Fruit fly (Drosophila melanogaster) whole organism, embryonic: Measurements from ENCODE around the gene mbm.
A peak's percentile ranks its signal among the peaks of the same experiment; 100 is the strongest.

Experiments
- Asciz ChIP-seq: fragments of 200-800 bp; sonication (Bioruptor generic); optimal IDR thresholded peaks from 2 replicates; lab custom pipeline; 2017; ENCODE audit warnings: missing biosample characterization, mild to moderate bottlenecking, missing genetic modification characterization, missing genetic modification reagents
- B-H1 ChIP-seq: fragments of 200-800 bp; sonication (Bioruptor generic); IDR thresholded peaks from 3 replicates; pipeline ENCODE4 v1.3.6; 2022; ENCODE audit warnings: missing biosample characterization, missing genetic modification characterization
- Bdp1 ChIP-seq: fragments of 200-800 bp; sonication (Bioruptor generic); optimal IDR thresholded peaks from 3 replicates; lab custom pipeline; 2016; ENCODE audit warnings: missing biosample characterization, missing genetic modification characterization
- CG10565 ChIP-seq: fragments of 200-800 bp; sonication (Bioruptor generic); optimal IDR thresholded peaks from 3 replicates; lab custom pipeline; 2016; ENCODE audit warnings: missing biosample characterization, mild to moderate bottlenecking, missing genetic modification characterization
- CG12659 ChIP-seq: fragments of 200-800 bp; sonication (Bioruptor generic); optimal IDR thresholded peaks from 3 replicates; lab custom pipeline; 2017; ENCODE audit warnings: mild to moderate bottlenecking, missing biosample characterization, missing genetic modification reagents, missing genetic modification characterization
- CG12942 ChIP-seq: fragments of 200-800 bp; sonication (Bioruptor generic); optimal IDR thresholded peaks from 3 replicates; lab custom pipeline; 2016; ENCODE audit warnings: missing biosample characterization, missing genetic modification characterization
- CG13296 ChIP-seq: fragments of 200-800 bp; sonication (Bioruptor generic); optimal IDR thresholded peaks from 3 replicates; lab custom pipeline; 2018; ENCODE audit warnings: missing biosample characterization, mild to moderate bottlenecking, missing genetic modification characterization
- CG14441 ChIP-seq: fragments of 200-800 bp; sonication (Bioruptor generic); IDR thresholded peaks from 2 replicates; pipeline ENCODE4 v1.3.6; 2022; ENCODE audit warnings: missing biosample characterization, missing genetic modification characterization
- CG17361 ChIP-seq: fragments of 200-800 bp; sonication (Bioruptor generic); IDR thresholded peaks from 3 replicates; pipeline ENCODE4 v1.3.6; 2022; ENCODE audit warnings: missing biosample characterization, missing genetic modification characterization
- CG17612 ChIP-seq: fragments of 200-800 bp; sonication (Bioruptor generic); IDR thresholded peaks from 2 replicates; pipeline ENCODE4 v1.3.6; 2022; ENCODE audit warnings: missing biosample characterization, missing genetic modification characterization
- CG18011 ChIP-seq: fragments of 200-800 bp; sonication (Bioruptor generic); optimal IDR thresholded peaks from 2 replicates; lab custom pipeline; 2017; ENCODE audit warnings: missing biosample characterization, missing genetic modification characterization, mild to moderate bottlenecking, moderate library complexity, missing genotype
- CG30403 ChIP-seq: fragments of 200-800 bp; sonication (Bioruptor generic); optimal IDR thresholded peaks from 3 replicates; lab custom pipeline; 2016; ENCODE audit warnings: missing biosample characterization, missing genetic modification characterization
- CG3065 ChIP-seq: fragments of 200-800 bp; sonication (Bioruptor generic); optimal IDR thresholded peaks from 2 replicates; lab custom pipeline; 2016; ENCODE audit warnings: missing biosample characterization, missing genetic modification characterization
- CG31365 ChIP-seq: fragments of 200-800 bp; sonication (Bioruptor generic); optimal IDR thresholded peaks from 2 replicates; lab custom pipeline; 2018; ENCODE audit warnings: missing biosample characterization, mild to moderate bottlenecking, missing genetic modification characterization
- CG3407 ChIP-seq: fragments of 200-800 bp; sonication (Bioruptor generic); optimal IDR thresholded peaks from 2 replicates; lab custom pipeline; 2018; ENCODE audit warnings: missing biosample characterization, mild to moderate bottlenecking, missing genetic modification characterization
- CG34224 ChIP-seq: fragments of 200-800 bp; sonication (Bioruptor generic); IDR thresholded peaks from 3 replicates; pipeline ENCODE4 v1.3.6; 2022; ENCODE audit warnings: missing biosample characterization, missing genetic modification characterization; ENCODE audit not compliant: partially characterized antibody
- CG3847 ChIP-seq: fragments of 200-800 bp; sonication (Bioruptor generic); IDR thresholded peaks from 2 replicates; pipeline ENCODE4 v1.3.6; 2022; ENCODE audit warnings: missing biosample characterization, missing genetic modification characterization
- CG4424 ChIP-seq: fragments of 200-800 bp; sonication (Bioruptor generic); optimal IDR thresholded peaks from 3 replicates; lab custom pipeline; 2016; ENCODE audit warnings: missing biosample characterization, missing genetic modification characterization
- CG7271 ChIP-seq: fragments of 200-800 bp; sonication (Bioruptor generic); optimal IDR thresholded peaks from 2 replicates; lab custom pipeline; 2018; ENCODE audit warnings: missing biosample characterization, mild to moderate bottlenecking, missing genetic modification characterization, moderate library complexity
- CG7556 ChIP-seq: fragments of 200-800 bp; sonication (Bioruptor generic); optimal IDR thresholded peaks from 2 replicates; lab custom pipeline; 2017; ENCODE audit warnings: missing biosample characterization, mild to moderate bottlenecking, missing genetic modification characterization
- CG7839 ChIP-seq: fragments of 200-800 bp; sonication (Bioruptor generic); optimal IDR thresholded peaks from 3 replicates; lab custom pipeline; 2018; ENCODE audit warnings: missing biosample characterization, mild to moderate bottlenecking, missing genetic modification characterization, moderate library complexity
- CG8359 ChIP-seq: fragments of 200-800 bp; sonication (Bioruptor generic); optimal IDR thresholded peaks from 2 replicates; lab custom pipeline; 2017; ENCODE audit warnings: missing biosample characterization, mild to moderate bottlenecking, missing genetic modification characterization, borderline replicate concordance
- CG8944 ChIP-seq: fragments of 200-800 bp; sonication (Bioruptor generic); optimal IDR thresholded peaks from 3 replicates; lab custom pipeline; 2016; ENCODE audit warnings: missing biosample characterization, missing genetic modification characterization
- CHES-1-like ChIP-seq: fragments of 200-800 bp; sonication (Bioruptor generic); optimal IDR thresholded peaks from 2 replicates; lab custom pipeline; 2016; ENCODE audit warnings: missing biosample characterization, missing genetic modification characterization
- CrebB ChIP-seq: fragments of 200-800 bp; sonication (Bioruptor generic); optimal IDR thresholded peaks from 3 replicates; lab custom pipeline; 2018; ENCODE audit warnings: missing biosample characterization, mild to moderate bottlenecking, missing genetic modification characterization
- Dref ChIP-seq: fragments of 200-800 bp; sonication (Bioruptor generic); IDR thresholded peaks from 2 replicates; pipeline ENCODE4 v1.3.6; 2022; ENCODE audit warnings: missing biosample characterization, missing genetic modification characterization
- Gsc ChIP-seq: fragments of 200-800 bp; sonication (Bioruptor generic); IDR thresholded peaks from 2 replicates; pipeline ENCODE4 v1.3.6; 2022; ENCODE audit warnings: missing biosample characterization, missing genetic modification characterization
- HLH54F ChIP-seq: fragments of 200-800 bp; sonication (Bioruptor generic); optimal IDR thresholded peaks from 3 replicates; lab custom pipeline; 2016; ENCODE audit warnings: missing biosample characterization, missing genetic modification characterization
- Hr3 ChIP-seq: fragments of 200-800 bp; sonication (Bioruptor generic); optimal IDR thresholded peaks from 3 replicates; lab custom pipeline; 2016; ENCODE audit warnings: missing biosample characterization, missing genetic modification characterization
- Myb ChIP-seq: fragments of 200-800 bp; sonication (Bioruptor generic); optimal IDR thresholded peaks from 2 replicates; lab custom pipeline; 2016; ENCODE audit warnings: missing biosample characterization, missing genetic modification characterization
- NC2β ChIP-seq: fragments of 200-800 bp; sonication (Bioruptor generic); optimal IDR thresholded peaks from 2 replicates; lab custom pipeline; 2016; ENCODE audit warnings: missing biosample characterization, missing genetic modification characterization
- Nf-YB ChIP-seq: fragments of 200-800 bp; sonication (Bioruptor generic); optimal IDR thresholded peaks from 3 replicates; lab custom pipeline; 2019; ENCODE audit warnings: missing biosample characterization, mild to moderate bottlenecking, missing genetic modification characterization, moderate library complexity
- Oaz ChIP-seq: fragments of 200-800 bp; sonication (Bioruptor generic); IDR thresholded peaks from 2 replicates; pipeline ENCODE4 v1.3.6; 2022; ENCODE audit warnings: missing biosample characterization, missing genetic modification characterization
- Poxn ChIP-seq: fragments of 200-800 bp; sonication (Bioruptor generic); IDR thresholded peaks from 2 replicates; pipeline ENCODE4 v1.3.6; 2022; ENCODE audit warnings: missing biosample characterization, missing genetic modification characterization
- Side ChIP-seq: fragments of 200-800 bp; sonication (Bioruptor generic); optimal IDR thresholded peaks from 2 replicates; lab custom pipeline; 2016; ENCODE audit warnings: missing biosample characterization, missing genetic modification characterization
- Trl ChIP-seq, 3 experiments: fragments of >200 bp in 2 of 3; fragments of 200-800 bp in 1 of 3; sonication (Bioruptor generic) in 1 of 3; optimal IDR thresholded peaks; 2 replicates in 1 of 3; 3 replicates in 2 of 3; lab custom pipeline; 2016 to 2017; ENCODE audit warnings: missing biosample characterization in 1 of 3, missing genetic modification characterization in 1 of 3
- ac ChIP-seq: fragments of 200-800 bp; sonication (Bioruptor generic); optimal IDR thresholded peaks from 3 replicates; lab custom pipeline; 2017; ENCODE audit warnings: missing biosample characterization, mild to moderate bottlenecking, missing genetic modification characterization
- bab2 ChIP-seq: fragments of 200-800 bp; sonication (Bioruptor generic); optimal IDR thresholded peaks from 2 replicates; lab custom pipeline; 2016; ENCODE audit warnings: missing biosample characterization, missing genetic modification characterization
- bowl ChIP-seq: fragments of 200-800 bp; sonication (Bioruptor generic); IDR thresholded peaks from 2 replicates; pipeline ENCODE4 v1.3.6; 2022; ENCODE audit warnings: missing biosample characterization, missing genetic modification characterization
- chinmo ChIP-seq: fragments of 200-800 bp; sonication (Bioruptor generic); IDR thresholded peaks from 4 replicates; pipeline ENCODE4 v1.3.6; 2022; ENCODE audit warnings: missing biosample characterization, missing genetic modification characterization; ENCODE audit not compliant: partially characterized antibody
- chn ChIP-seq: fragments of 200-800 bp; sonication (Bioruptor generic); optimal IDR thresholded peaks from 2 replicates; lab custom pipeline; 2016; ENCODE audit warnings: missing biosample characterization, missing genetic modification characterization
- ci ChIP-seq: fragments of 200-800 bp; sonication (Bioruptor generic); IDR thresholded peaks from 3 replicates; pipeline ENCODE4 v1.3.6; 2022; ENCODE audit warnings: missing biosample characterization, missing genetic modification characterization
- dpn ChIP-seq, 2 experiments: fragments of 200-800 bp; sonication (Bioruptor generic); optimal IDR thresholded peaks; 3 replicates each; lab custom pipeline; 2016; ENCODE audit warnings: missing biosample characterization in 2 of 2, missing genetic modification characterization in 2 of 2
- her ChIP-seq: fragments of 200-800 bp; sonication (Bioruptor generic); optimal IDR thresholded peaks from 2 replicates; lab custom pipeline; 2016; ENCODE audit warnings: missing biosample characterization, missing genetic modification characterization
- hth ChIP-seq: fragments of >200 bp; optimal IDR thresholded peaks from 2 replicates; lab custom pipeline; 2017; ENCODE audit warnings: inconsistent platforms
- jigr1 ChIP-seq: fragments of 200-800 bp; sonication (Bioruptor generic); IDR thresholded peaks from 3 replicates; pipeline ENCODE4 v1.3.6; 2022; ENCODE audit warnings: missing biosample characterization, missing genetic modification characterization
- kay ChIP-seq: fragments of 200-800 bp; sonication (Bioruptor generic); optimal IDR thresholded peaks from 2 replicates; lab custom pipeline; 2016; ENCODE audit warnings: missing biosample characterization, missing genetic modification characterization
- pros ChIP-seq: fragments of 200-800 bp; sonication (Bioruptor generic); optimal IDR thresholded peaks from 3 replicates; lab custom pipeline; 2019; ENCODE audit warnings: missing biosample characterization, mild to moderate bottlenecking, missing genetic modification characterization, moderate library complexity
- shn ChIP-seq: fragments of 200-800 bp; sonication (Bioruptor generic); optimal IDR thresholded peaks from 3 replicates; lab custom pipeline; 2016; ENCODE audit warnings: missing biosample characterization, missing genetic modification characterization
- so ChIP-seq: fragments of 200-800 bp; sonication (Bioruptor generic); IDR thresholded peaks from 3 replicates; pipeline ENCODE4 v1.3.6; 2022; ENCODE audit warnings: missing biosample characterization, missing genetic modification characterization
- wdn ChIP-seq: fragments of 200-800 bp; sonication (Bioruptor generic); IDR thresholded peaks from 2 replicates; pipeline ENCODE4 v1.3.6; 2022; ENCODE audit warnings: missing biosample characterization, missing genetic modification characterization
- zfh1 ChIP-seq: fragments of 200-800 bp; sonication (Bioruptor generic); IDR thresholded peaks from 3 replicates; pipeline ENCODE4 v1.3.6; 2022; ENCODE audit warnings: missing biosample characterization, missing genetic modification characterization

mbm gene

DNA sequence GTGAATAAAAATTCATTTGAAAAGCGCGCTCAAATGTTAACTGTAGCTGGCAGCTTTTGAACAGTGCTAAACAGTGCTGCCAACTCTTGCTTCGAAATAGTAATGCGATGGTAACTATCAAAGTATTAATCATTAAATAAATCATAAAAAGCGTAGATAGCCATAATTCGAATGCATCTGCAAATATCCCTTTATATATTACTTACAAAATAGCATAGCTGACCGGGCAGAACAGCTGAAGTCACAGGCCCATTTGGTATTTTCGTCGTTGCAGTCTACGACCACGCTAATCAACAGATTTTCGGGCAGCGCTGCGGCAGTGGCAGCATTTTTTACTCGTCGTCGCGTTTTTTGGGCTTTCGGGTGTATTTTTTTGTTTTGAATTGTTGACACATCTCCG, 32.1 kb upstream of the mbm start, which contains the start of gene Plc21C (continued):
- TF ChIP-seq CG3407 (GFP tag; lab: Kevin White, UChicago) (no peak), NC2β (peak; percentile 67), CG4424 (peak; percentile 26), chn (GFP tag; lab: Kevin White, UChicago) (peak; percentile 46), Nf-YB (peak; percentile 6), pros (GFP tag; lab: Kevin White, UChicago) (no peak), CG8359 (GFP tag; lab: Kevin White, UChicago) (no peak), CG34224 (GFP tag; lab: Robert Waterston, UW) (no peak), Asciz (GFP tag; lab: Kevin White, UChicago) (no peak), Hr3 (GFP tag; lab: Kevin White, UChicago) (peak; percentile 71), shn (GFP tag; lab: Kevin White, UChicago) (peak; percentile 34), her (GFP tag; lab: Kevin White, UChicago) (peak; percentile 93), Poxn (GFP tag; lab: Robert Waterston, UW) (no peak), CG30403 (GFP tag; lab: Kevin White, UChicago) (peak; percentile 52), bab2 (GFP tag; lab: Kevin White, UChicago) (peak; percentile 37), CG17361 (GFP tag; lab: Robert Waterston, UW) (peak; percentile 61; the same call in 2 of the 3 replicates), HLH54F (GFP tag; lab: Kevin White, UChicago) (peak; percentile 58), jigr1 (GFP tag; lab: Robert Waterston, UW) (no peak), so (no peak), chinmo (GFP tag; lab: Robert Waterston, UW) (no peak), hth (no peak), CG7839 (tag; lab: Kevin White, UChicago) (peak; percentile 41), CG8944 (peak; percentile 42), CG10565 (no peak), CG12942 (GFP tag; lab: Kevin White, UChicago) (peak; percentile 13), kay (GFP tag; lab: Kevin White, UChicago) (peak; percentile 21), Gsc (GFP tag; lab: Robert Waterston, UW) (no peak), CG7556 (GFP tag; lab: Kevin White, UChicago) (peak; percentile 43), bowl (no peak), zfh1 (GFP tag; lab: Robert Waterston, UW) (no peak), Myb (peak; percentile 71), CG31365 (tag; lab: Kevin White, UChicago) (no peak), wdn (GFP tag; lab: Robert Waterston, UW) (no peak), CG12659 (GFP tag; lab: Kevin White, UChicago) (peak; percentile 69), CG3065 (no peak), dpn (GFP tag; optimal IDR thresholded peaks at IDR 0.05; lab: Kevin White, UChicago) (peak; percentile 51 to 57), CG13296 (GFP tag; lab: Kevin White, UChicago) (no peak), Trl (optimal IDR thresholded peaks at IDR 0.05; lab: Kevin White, UChicago) (no peak), Trl (GFP tag; optimal IDR thresholded peaks at IDR 0.05; lab: Kevin White, UChicago) (no peak), ci (0 out of 3 replicates have a peak, but pooled peaks have one; percentile 16), CG3847 (GFP tag; lab: Robert Waterston, UW) (peak; percentile 85), CG14441 (GFP tag; lab: Robert Waterston, UW) (peak; percentile 48), Dref (GFP tag; lab: Robert Waterston, UW) (peak; percentile 41; the same call in 1 of the 2 replicates), ac (no peak), Oaz (no peak), B-H1 (GFP tag; lab: Robert Waterston, UW) (no peak), Bdp1 (GFP tag; lab: Kevin White, UChicago) (peak; percentile 10), CG18011 (GFP tag; lab: Kevin White, UChicago) (peak; percentile 100), Side (peak; percentile 24), CG7271 (tag; lab: Kevin White, UChicago) (no peak), CHES-1-like (GFP tag; lab: Kevin White, UChicago) (peak; percentile 59), CG17612 (GFP tag; lab: Robert Waterston, UW) (no peak), CrebB (no peak)
